Worm (Caenorhabditis elegans) whole organism, L2 larva: ENCODE results near the gene F23F1.6.
A peak's percentile ranks its signal among the peaks of the same experiment; 100 is the strongest.

ENCODE experiments used
- C34F6.9 ChIP-seq: fragments of 150-350 bp; optimal IDR thresholded peaks from 2 replicates; lab custom pipeline; 2014; ENCODE audit warnings: missing biosample characterization, missing genetic modification characterization
- R02D3.7 ChIP-seq: fragments of 150-350 bp; optimal IDR thresholded peaks from 2 replicates; lab custom pipeline; 2014; ENCODE audit warnings: missing biosample characterization, missing genetic modification characterization
- Y55F3AM.14 ChIP-seq: fragments of 200-800 bp; sonication (Bioruptor generic); optimal IDR thresholded peaks from 2 replicates; lab custom pipeline; 2018; ENCODE audit warnings: mild to moderate bottlenecking, missing genetic modification characterization, missing compliant biosample characterization
- alr-1 ChIP-seq: fragments of 150-350 bp; optimal IDR thresholded peaks from 2 replicates; lab custom pipeline; 2014; ENCODE audit warnings: missing biosample characterization, missing genetic modification characterization
- aly-2 ChIP-seq: fragments of 150-350 bp; optimal IDR thresholded peaks from 2 replicates; lab custom pipeline; 2014; ENCODE audit warnings: missing biosample characterization, missing genetic modification characterization
- ama-1 ChIP-seq: fragments of 150-350 bp; optimal IDR thresholded peaks from 2 replicates; lab custom pipeline; 2018; ENCODE audit warnings: inconsistent platforms
- blmp-1 ChIP-seq: sonication (generic microtip); optimal IDR thresholded peaks from 2 replicates; lab custom pipeline; 2017; ENCODE audit warnings: missing genetic modification characterization, mild to moderate bottlenecking, missing compliant biosample characterization, antibody characterized with exemption, moderate library complexity; ENCODE audit not compliant: insufficient read depth
- ceh-16 ChIP-seq: fragments of 150-350 bp; optimal IDR thresholded peaks from 2 replicates; lab custom pipeline; 2014; ENCODE audit warnings: missing biosample characterization, missing genetic modification characterization
- crh-2 ChIP-seq: sonication (generic microtip); optimal IDR thresholded peaks from 2 replicates; lab custom pipeline; 2017; ENCODE audit warnings: missing biosample characterization, missing genetic modification characterization
- dmd-4 ChIP-seq: sonication (generic microtip); optimal IDR thresholded peaks from 2 replicates; lab custom pipeline; 2017; ENCODE audit warnings: missing biosample characterization, missing genetic modification characterization
- elt-3 ChIP-seq: sonication (generic microtip); optimal IDR thresholded peaks from 2 replicates; lab custom pipeline; 2017; ENCODE audit warnings: missing biosample characterization, missing genetic modification characterization
- fos-1 ChIP-seq: fragments of 150-350 bp; optimal IDR thresholded peaks from 2 replicates; lab custom pipeline; 2014; ENCODE audit warnings: missing biosample characterization, missing genetic modification characterization
- gmeb-1 ChIP-seq: fragments of 150-350 bp; optimal IDR thresholded peaks from 2 replicates; lab custom pipeline; 2014; ENCODE audit warnings: missing biosample characterization, missing genetic modification characterization
- lin-11 ChIP-seq: fragments of 150-350 bp; sonication (generic microtip); optimal IDR thresholded peaks from 2 replicates; lab custom pipeline; 2014; ENCODE audit warnings: missing biosample characterization, missing genetic modification characterization, inconsistent platforms, mixed read lengths
- lin-13 ChIP-seq: fragments of 150-350 bp; optimal IDR thresholded peaks from 2 replicates; lab custom pipeline; 2014; ENCODE audit warnings: missing biosample characterization, missing genetic modification reagents, missing genetic modification characterization
- lin-39 ChIP-seq: fragments of 150-350 bp; optimal IDR thresholded peaks from 2 replicates; lab custom pipeline; 2014; ENCODE audit warnings: missing biosample characterization, missing genetic modification reagents, missing genetic modification characterization
- lsy-2 ChIP-seq, 2 experiments: fragments of 150-350 bp in 1 of 2; sonication (generic microtip) in 1 of 2; optimal IDR thresholded peaks; 2 replicates each; lab custom pipeline; 2014 to 2017; ENCODE audit warnings: missing biosample characterization in 2 of 2, missing genetic modification characterization in 2 of 2
- mbf-1 ChIP-seq: sonication (generic microtip); optimal IDR thresholded peaks from 2 replicates; lab custom pipeline; 2017; ENCODE audit warnings: missing biosample characterization, missing genetic modification characterization
- nhr-11 ChIP-seq: fragments of 150-350 bp; optimal IDR thresholded peaks from 2 replicates; lab custom pipeline; 2014; ENCODE audit warnings: missing biosample characterization, missing genetic modification characterization
- nhr-129 ChIP-seq: fragments of 150-350 bp; optimal IDR thresholded peaks from 2 replicates; lab custom pipeline; 2014; ENCODE audit warnings: missing biosample characterization, missing genetic modification characterization
- nhr-21 ChIP-seq: fragments of 150-350 bp; optimal IDR thresholded peaks from 2 replicates; lab custom pipeline; 2014; ENCODE audit warnings: missing biosample characterization, missing genetic modification characterization
- nhr-23 ChIP-seq: fragments of 150-350 bp; optimal IDR thresholded peaks from 2 replicates; lab custom pipeline; 2014; ENCODE audit warnings: missing biosample characterization, missing genetic modification reagents, missing genetic modification characterization
- nhr-237 ChIP-seq: fragments of 150-350 bp; optimal IDR thresholded peaks from 2 replicates; lab custom pipeline; 2014; ENCODE audit warnings: missing biosample characterization, missing genetic modification characterization
- nhr-25 ChIP-seq: fragments of 150-350 bp; sonication (generic microtip); optimal IDR thresholded peaks from 3 replicates; lab custom pipeline; 2014; ENCODE audit warnings: missing biosample characterization, missing genetic modification characterization
- nhr-77 ChIP-seq: fragments of 150-350 bp; optimal IDR thresholded peaks from 2 replicates; lab custom pipeline; 2014; ENCODE audit warnings: missing biosample characterization, missing genetic modification characterization
- peb-1 ChIP-seq: fragments of 150-350 bp; optimal IDR thresholded peaks from 2 replicates; lab custom pipeline; 2014; ENCODE audit warnings: missing biosample characterization, missing genetic modification characterization
- sem-4 ChIP-seq: fragments of 150-350 bp; optimal IDR thresholded peaks from 2 replicates; lab custom pipeline; 2014; ENCODE audit warnings: missing biosample characterization, missing genetic modification reagents, missing genetic modification characterization
- skn-1 ChIP-seq: sonication (generic microtip); optimal IDR thresholded peaks from 2 replicates; lab custom pipeline; 2017; ENCODE audit warnings: missing biosample characterization, missing genetic modification characterization
- sma-3 ChIP-seq: sonication (generic microtip); optimal IDR thresholded peaks from 2 replicates; lab custom pipeline; 2016; ENCODE audit warnings: missing genetic modification reagents, missing genetic modification characterization, missing compliant biosample characterization
- snpc-4 ChIP-seq: fragments of 150-350 bp; optimal IDR thresholded peaks from 2 replicates; lab custom pipeline; 2014; ENCODE audit warnings: missing biosample characterization, missing genetic modification characterization
- unc-39 ChIP-seq: fragments of 150-350 bp; optimal IDR thresholded peaks from 2 replicates; lab custom pipeline; 2014; ENCODE audit warnings: missing biosample characterization, missing genetic modification characterization
- unc-62 ChIP-seq: fragments of 150-350 bp; optimal IDR thresholded peaks from 2 replicates; lab custom pipeline; 2014; ENCODE audit warnings: missing biosample characterization, missing genetic modification reagents, missing genetic modification characterization
- zag-1 ChIP-seq: fragments of 150-350 bp; optimal IDR thresholded peaks from 2 replicates; lab custom pipeline; 2014; ENCODE audit warnings: missing biosample characterization, missing genetic modification characterization
- ztf-1 ChIP-seq: fragments of 200-800 bp; sonication (Bioruptor generic); conservative IDR thresholded peaks from 2 replicates; pipeline ENCODE4 v1.3.6; 2022; ENCODE audit warnings: missing genetic modification characterization, missing compliant biosample characterization
- ztf-4 ChIP-seq: fragments of 150-350 bp; optimal IDR thresholded peaks from 2 replicates; lab custom pipeline; 2014; ENCODE audit warnings: missing biosample characterization, missing genetic modification characterization

F23F1.6 gene

DNA sequence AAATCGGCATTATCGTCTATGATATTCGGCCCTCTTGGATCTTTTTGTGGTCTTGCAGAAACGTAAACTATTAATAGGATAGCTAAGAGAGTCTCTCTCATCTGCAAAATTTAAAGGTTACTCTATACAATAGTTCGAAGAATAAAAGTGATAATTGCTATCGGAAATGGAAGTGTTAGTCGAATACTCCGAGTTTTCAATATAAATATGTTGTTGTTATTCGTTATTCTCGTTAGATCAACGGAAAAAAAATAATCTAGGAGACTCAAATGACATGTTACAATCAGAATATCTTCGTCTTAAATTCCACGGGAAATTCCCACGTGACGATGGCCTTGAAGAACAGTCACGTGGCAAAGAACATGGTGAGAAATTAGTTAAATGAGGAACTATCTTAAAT is 18.1 kb upstream of the F23F1.6 start, which contains the start of gene tre-5:
Gene tre-5, minus strand, starts transcription at position 101 of the 400 bp plus-strand sequence.
- no peak for TF ChIP-seq blmp-1
- TF ChIP-seq gmeb-1, result no peak
- TF ChIP-seq unc-62 (GFP tag; lab: Kevin White, UChicago), result no peak
- no peak for TF ChIP-seq nhr-77

DNA sequence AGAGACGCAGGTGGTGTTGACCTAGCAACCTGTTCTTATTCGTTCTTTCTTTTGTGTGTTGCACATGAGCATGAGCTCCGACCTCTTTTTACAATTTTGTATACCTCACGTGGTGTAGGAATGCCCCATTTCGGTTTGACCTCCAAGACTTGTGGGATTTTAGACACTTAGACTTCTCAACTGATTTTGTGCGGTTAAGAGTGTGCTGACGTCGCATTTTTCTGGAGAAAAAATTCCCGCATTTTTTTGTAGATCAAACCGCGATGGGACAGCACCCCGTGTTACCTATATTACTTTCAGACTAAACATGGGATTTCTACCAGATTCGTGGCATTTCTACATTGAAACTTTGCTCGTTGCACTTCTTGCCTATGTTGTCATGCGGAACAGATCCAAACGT is 14.2 kb upstream of the F23F1.6 start, which contains the start of gene sptl-1:
Gene sptl-1, plus strand, starts transcription at position 301 of the 400 bp plus-strand sequence.
- TF ChIP-seq aly-2 (tag; lab: Kevin White, UChicago), result no peak
- TF ChIP-seq skn-1, result no peak
- TF ChIP-seq ceh-16 (tag; lab: Kevin White, UChicago), result no peak
- TF ChIP-seq nhr-21 (tag; lab: Kevin White, UChicago), result no peak
- no peak for TF ChIP-seq nhr-77

DNA sequence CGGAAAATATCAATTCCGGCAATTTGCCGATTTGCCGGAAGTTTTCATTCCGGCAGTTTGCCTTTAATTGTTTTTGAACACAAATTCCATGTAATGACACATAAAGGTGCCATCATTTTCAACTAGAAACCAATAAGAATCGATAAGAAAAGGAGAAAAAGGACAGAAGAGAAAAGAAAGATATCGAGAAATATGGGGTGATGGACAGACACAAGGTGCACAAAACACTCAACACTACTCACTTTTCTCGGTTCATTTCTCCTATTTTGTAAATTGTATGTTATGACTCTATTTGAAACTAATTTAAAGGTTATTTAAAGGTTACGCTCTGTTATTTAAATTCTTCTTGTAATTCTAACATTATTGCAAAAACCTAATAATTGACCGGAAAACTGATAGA is 13.7 kb upstream of the F23F1.6 start:
- TF ChIP-seq gmeb-1 (no peak), crh-2 (tag; lab: Kevin White, UChicago) (peak; percentile 11), lin-13 (peak; percentile 10), fos-1 (tag; lab: Kevin White, UChicago) (peak; percentile 74)

DNA sequence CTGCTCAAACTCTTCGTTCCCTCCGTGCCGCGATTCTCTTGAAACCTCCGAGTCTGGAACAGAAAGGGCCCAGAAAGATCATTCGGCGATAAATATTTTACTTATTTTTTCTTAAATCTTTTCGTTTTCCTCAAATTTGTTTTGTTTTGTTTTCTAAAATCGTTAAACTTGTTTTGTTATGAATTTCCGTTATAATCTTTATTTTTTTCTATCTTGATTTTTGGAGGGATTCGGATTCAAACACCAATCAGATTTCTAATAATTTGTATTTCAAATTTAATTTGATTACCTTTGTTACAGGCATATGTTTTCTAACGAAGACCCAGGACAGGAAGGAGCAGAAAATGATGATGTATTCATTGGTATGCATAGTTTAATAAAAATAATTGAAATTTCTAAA is 10.2 kb upstream of the F23F1.6 start, which contains the start of gene C23H3.5:
Gene C23H3.5, plus strand, starts transcription at position 301 of the 400 bp plus-strand sequence.
- TF ChIP-seq elt-3 (no peak), ztf-4 (tag; lab: Kevin White, UChicago) (no peak), lsy-2 (tag; optimal IDR thresholded peaks at IDR 0.05; lab: Kevin White, UChicago) (no peak), skn-1 (no peak), unc-39 (tag; lab: Kevin White, UChicago) (no peak), nhr-21 (tag; lab: Kevin White, UChicago) (no peak), nhr-25 (tag; lab: Kevin White, UChicago) (no peak), R02D3.7 (tag; lab: Kevin White, UChicago) (no peak), Y55F3AM.14 (no peak), dmd-4 (tag; lab: Kevin White, UChicago) (no peak)

DNA sequence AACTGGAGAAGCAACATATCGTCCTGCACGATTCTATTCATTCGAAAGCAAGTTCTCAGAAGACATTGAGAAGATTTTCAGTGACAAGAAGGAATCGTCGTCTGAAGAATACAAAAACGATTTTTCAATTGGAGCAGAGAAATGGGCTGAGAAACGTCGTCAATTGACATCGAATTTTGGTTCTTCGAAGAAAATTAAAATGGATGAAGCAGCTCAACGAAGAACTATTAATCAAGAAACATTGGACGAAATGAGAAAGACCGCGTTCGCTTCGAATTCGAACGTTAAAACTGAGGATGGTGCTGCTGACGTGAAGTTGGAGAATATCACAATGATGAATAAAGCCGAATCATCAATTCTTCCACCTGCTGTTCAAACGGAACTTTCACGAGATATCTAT is 9.0 kb upstream of the F23F1.6 start, which contains the start of gene rpt-4:
Gene rpt-4, minus strand, starts transcription at position 101 of the 400 bp plus-strand sequence.
- TF ChIP-seq crh-2 (tag; lab: Kevin White, UChicago) (no peak), nhr-77 (no peak), nhr-237 (tag; lab: Kevin White, UChicago) (no peak), nhr-129 (tag; lab: Kevin White, UChicago) (no peak), alr-1 (no peak), sem-4 (no peak), gmeb-1 (no peak), dmd-4 (tag; lab: Kevin White, UChicago) (no peak), nhr-23 (tag; lab: Kevin White, UChicago) (no peak), skn-1 (no peak), zag-1 (tag; lab: Kevin White, UChicago) (no peak), lin-39 (tag; lab: Kevin White, UChicago) (no peak)

DNA sequence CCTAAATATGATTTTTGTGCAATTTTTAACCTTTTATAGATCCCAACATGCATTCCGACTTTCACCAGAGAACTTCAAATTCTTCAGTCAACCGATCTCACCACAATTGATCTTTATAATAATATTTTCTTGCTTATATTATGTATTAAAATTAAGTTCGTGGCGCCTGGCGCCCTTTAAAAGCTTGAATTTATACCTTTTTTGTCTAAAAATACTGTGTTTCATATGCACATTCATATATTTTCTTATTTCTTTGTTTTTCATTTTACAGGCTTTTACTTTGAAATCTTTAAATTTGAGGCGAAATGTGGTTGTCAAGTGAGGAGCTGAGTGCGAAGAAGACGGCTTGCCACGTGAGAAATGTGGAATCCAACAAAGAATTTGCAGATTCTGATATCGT is 7.6 kb upstream of the F23F1.6 start, which contains the start of gene rpoa-49:
Gene rpoa-49, plus strand, starts transcription at position 301 of the 400 bp plus-strand sequence.
- TF ChIP-seq sma-3 (GFP tag; lab: Kevin White, UChicago), result no peak
- TF ChIP-seq nhr-77, result no peak
- TF ChIP-seq ztf-1 (GFP tag; lab: Robert Waterston, UW), result no peak
- no peak for TF ChIP-seq lin-11 (tag; lab: Kevin White, UChicago)
- no peak for TF ChIP-seq ceh-16 (tag; lab: Kevin White, UChicago)
- TF ChIP-seq nhr-129 (tag; lab: Kevin White, UChicago), result no peak
- no peak for TF ChIP-seq ztf-4 (tag; lab: Kevin White, UChicago)
- TF ChIP-seq skn-1, result no peak
- no peak for TF ChIP-seq mbf-1 (tag; lab: Kevin White, UChicago)
- no peak for TF ChIP-seq gmeb-1
- no peak for TF ChIP-seq blmp-1
- no peak for TF ChIP-seq dmd-4 (tag; lab: Kevin White, UChicago)
- TF ChIP-seq snpc-4 (tag; lab: Kevin White, UChicago), result no peak
- TF ChIP-seq peb-1 (tag; lab: Kevin White, UChicago), result no peak
- no peak for TF ChIP-seq nhr-11
- no peak for TF ChIP-seq ama-1 (lab: Kevin White, UChicago)
- TF ChIP-seq C34F6.9 (tag; lab: Kevin White, UChicago), result no peak
